Fruit fly (Drosophila melanogaster): ENCODE data around the gene Sec23.

The Sec23 gene

DNA sequence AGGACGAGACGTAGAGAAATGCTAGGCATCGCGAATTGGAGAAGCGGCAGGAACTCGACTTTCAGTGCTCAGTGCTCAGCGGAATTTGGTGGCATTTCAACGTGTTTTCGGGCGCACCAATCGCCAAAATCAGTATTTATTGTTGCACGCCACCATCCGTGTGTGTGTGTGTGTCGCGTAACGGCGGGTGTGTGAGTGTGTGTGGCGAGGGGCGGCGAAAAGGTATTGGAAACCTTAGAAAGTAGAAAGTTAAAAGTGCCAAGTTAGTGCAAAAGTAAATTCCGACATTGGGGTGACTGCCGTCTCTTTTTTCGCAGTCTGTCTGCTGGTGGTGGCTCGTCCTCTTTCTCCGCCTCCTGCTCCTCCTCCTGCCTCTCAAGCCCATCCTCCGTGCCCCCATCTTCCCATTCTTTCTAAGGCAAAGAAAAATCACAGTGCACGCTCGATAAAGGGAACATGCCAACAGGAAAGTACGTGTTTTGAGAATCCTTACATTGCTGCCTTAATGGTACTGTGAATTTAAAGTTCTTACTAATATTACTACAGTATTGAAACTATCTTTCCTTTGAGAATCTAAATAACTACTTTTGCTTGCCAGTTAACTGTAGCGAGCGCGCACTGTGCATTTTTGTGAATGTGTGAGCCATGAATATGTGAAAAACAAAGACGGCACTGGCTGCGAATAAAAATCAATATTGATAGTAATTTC is 37.3 kb downstream of the Sec23 start:
- peak; percentile 46 for TF ChIP-seq rgr (GFP tag; optimal IDR thresholded peaks at IDR 0.05)
- TF ChIP-seq psq (GFP tag; optimal IDR thresholded peaks at IDR 0.05) = no peak
- TF ChIP-seq foxo (GFP tag; optimal IDR thresholded peaks at IDR 0.05) = peak in 1 of 2 experiments; percentile 63
- TF ChIP-seq Sp1 (GFP tag; optimal IDR thresholded peaks at IDR 0.05) = peak; percentile 16
- TF ChIP-seq fru (GFP tag; optimal IDR thresholded peaks at IDR 0.05) = peak; percentile 67
- peak; percentile 40 for TF ChIP-seq br (GFP tag; optimal IDR thresholded peaks at IDR 0.05)
- peak; percentile 30 for TF ChIP-seq Hnf4 (GFP tag; optimal IDR thresholded peaks at IDR 0.05)
- peak; percentile 36 for TF ChIP-seq ey (GFP tag; optimal IDR thresholded peaks at IDR 0.05)
- peak; percentile 51 for TF ChIP-seq HLH106 (tag; optimal IDR thresholded peaks at IDR 0.05)
- no peak for TF ChIP-seq GATAd (GFP tag; optimal IDR thresholded peaks at IDR 0.05)
- TF ChIP-seq N (GFP tag; optimal IDR thresholded peaks at IDR 0.05) = no peak
- TF ChIP-seq h (GFP tag; optimal IDR thresholded peaks at IDR 0.05) = peak; percentile 51
- peak; percentile 51 for TF ChIP-seq woc (GFP tag; optimal IDR thresholded peaks at IDR 0.05)
- TF ChIP-seq Myc (optimal IDR thresholded peaks at IDR 0.05) = no peak
- peak; percentile 30 for TF ChIP-seq OdsH (GFP tag; optimal IDR thresholded peaks at IDR 0.05)

DNA sequence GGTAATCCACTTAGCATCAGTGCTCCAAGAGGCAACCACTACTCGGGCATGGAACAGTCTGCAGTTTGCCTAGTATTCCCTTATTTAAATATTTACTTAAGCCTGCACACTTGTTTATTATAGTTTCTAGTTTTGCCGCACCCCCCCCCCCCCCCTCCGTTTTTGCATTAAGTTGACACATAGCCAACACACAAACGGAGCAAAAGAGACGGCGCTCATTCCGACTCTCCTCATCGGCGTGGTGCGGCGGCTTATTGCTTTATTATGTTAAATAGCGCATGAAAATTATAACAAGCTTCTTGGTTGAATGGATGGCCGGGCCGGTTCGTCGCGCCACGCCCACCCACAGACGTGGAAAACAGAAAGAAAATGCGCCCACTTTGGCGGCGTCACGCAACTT is 40.8 kb downstream of the Sec23 start:
- peak; percentile 61 for TF ChIP-seq Dfd (GFP tag; optimal IDR thresholded peaks at IDR 0.05)
- no peak for TF ChIP-seq ey (GFP tag; optimal IDR thresholded peaks at IDR 0.05)
- no peak for TF ChIP-seq HLH106 (tag; optimal IDR thresholded peaks at IDR 0.05)
- no peak for TF ChIP-seq CG32264 (GFP tag; optimal IDR thresholded peaks at IDR 0.05)
- TF ChIP-seq Mio (GFP tag; optimal IDR thresholded peaks at IDR 0.05) = no peak

DNA sequence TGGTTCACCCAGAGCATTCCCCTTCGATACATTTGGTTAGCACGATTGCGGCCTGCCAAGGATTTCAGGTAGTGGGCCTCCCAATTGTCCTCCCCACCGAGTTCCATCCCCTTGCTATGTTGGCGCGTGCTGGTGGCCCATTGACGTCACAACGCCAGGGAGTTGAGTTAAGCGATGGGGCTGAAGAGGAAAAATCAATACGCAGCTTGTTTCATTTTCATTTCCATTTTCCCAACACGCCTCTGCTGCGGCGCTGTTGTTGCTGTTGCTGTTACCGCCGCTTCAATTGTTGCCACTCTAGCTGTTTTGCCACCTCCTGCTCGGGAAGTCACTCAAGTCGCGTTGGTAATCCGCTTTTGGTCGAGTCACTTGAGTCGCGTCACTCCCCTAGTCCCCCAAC is 42.2 kb downstream of the Sec23 start:
- TF ChIP-seq Abd-B (GFP tag; optimal IDR thresholded peaks at IDR 0.05) (no peak), Vsx2 (GFP tag; optimal IDR thresholded peaks at IDR 0.05; ENCODE audit: partially characterized antibody) (no peak), brk (GFP tag; optimal IDR thresholded peaks at IDR 0.05) (no peak), HLH106 (tag; optimal IDR thresholded peaks at IDR 0.05) (no peak), CG32264 (GFP tag; optimal IDR thresholded peaks at IDR 0.05) (no peak), woc (GFP tag; optimal IDR thresholded peaks at IDR 0.05) (no peak), psq (GFP tag; optimal IDR thresholded peaks at IDR 0.05) (no peak), Dfd (GFP tag; optimal IDR thresholded peaks at IDR 0.05) (no peak), h (GFP tag; optimal IDR thresholded peaks at IDR 0.05) (no peak), foxo (GFP tag; optimal IDR thresholded peaks at IDR 0.05) (no peak), usp (GFP tag; optimal IDR thresholded peaks at IDR 0.05) (no peak)

DNA sequence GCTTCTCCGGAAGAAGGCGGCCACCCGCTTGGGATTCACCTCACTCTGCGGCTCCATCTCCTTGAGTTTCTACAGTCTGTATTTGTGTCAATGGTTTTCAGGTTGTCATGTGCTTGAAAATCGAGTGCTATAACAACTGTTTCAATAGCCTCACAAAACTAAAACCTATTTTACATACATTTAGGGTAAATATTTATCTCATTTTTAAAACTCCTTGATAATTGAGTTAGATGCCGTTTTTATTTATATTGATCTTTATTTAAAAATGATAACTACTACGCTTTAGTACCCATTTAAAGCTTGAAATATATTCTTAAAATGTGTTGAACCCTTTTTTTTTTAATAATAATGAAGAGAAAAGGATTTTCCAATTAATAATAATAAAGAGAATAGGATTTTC is 44.3 kb downstream of the Sec23 start, which contains the start of gene CG2104:
Gene CG2104, minus strand, starts transcription at position 101 of the 400 bp plus-strand sequence.
- TF ChIP-seq woc (GFP tag; optimal IDR thresholded peaks at IDR 0.05) = no peak
- no peak for TF ChIP-seq dmrt93B (GFP tag; optimal IDR thresholded peaks at IDR 0.05)
- no peak for TF ChIP-seq CrebA (GFP tag; optimal IDR thresholded peaks at IDR 0.05; ENCODE audit: borderline replicate concordance)
- TF ChIP-seq br (GFP tag; optimal IDR thresholded peaks at IDR 0.05) = no peak
- no peak for TF ChIP-seq Dif (GFP tag; optimal IDR thresholded peaks at IDR 0.05; ENCODE audit: partially characterized antibody)
- TF ChIP-seq GATAd (GFP tag; optimal IDR thresholded peaks at IDR 0.05) = no peak
- no peak for TF ChIP-seq rgr (GFP tag; optimal IDR thresholded peaks at IDR 0.05)
- no peak for TF ChIP-seq Hnf4 (GFP tag; optimal IDR thresholded peaks at IDR 0.05)

DNA sequence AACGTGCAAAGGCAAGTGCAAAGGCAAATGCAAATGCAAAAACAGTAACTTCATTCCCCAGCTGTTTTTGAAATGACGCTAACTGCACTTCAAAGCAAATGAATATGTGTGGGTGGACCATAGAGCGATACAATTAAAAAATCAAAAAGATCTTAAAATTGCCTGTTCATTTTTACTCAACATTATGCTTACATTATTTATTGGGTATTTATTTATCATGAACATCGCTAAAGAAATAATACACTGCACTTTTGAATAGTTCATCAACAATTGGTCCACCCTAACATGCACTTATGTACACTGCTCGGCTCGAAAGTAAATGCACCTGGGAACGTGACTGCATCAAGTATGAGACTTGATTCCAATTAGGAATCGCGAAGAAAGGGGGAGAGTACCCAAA is 45.6 kb downstream of the Sec23 start:
- TF ChIP-seq Mio (GFP tag; optimal IDR thresholded peaks at IDR 0.05) (no peak), h (GFP tag; optimal IDR thresholded peaks at IDR 0.05) (peak; percentile 6)

DNA sequence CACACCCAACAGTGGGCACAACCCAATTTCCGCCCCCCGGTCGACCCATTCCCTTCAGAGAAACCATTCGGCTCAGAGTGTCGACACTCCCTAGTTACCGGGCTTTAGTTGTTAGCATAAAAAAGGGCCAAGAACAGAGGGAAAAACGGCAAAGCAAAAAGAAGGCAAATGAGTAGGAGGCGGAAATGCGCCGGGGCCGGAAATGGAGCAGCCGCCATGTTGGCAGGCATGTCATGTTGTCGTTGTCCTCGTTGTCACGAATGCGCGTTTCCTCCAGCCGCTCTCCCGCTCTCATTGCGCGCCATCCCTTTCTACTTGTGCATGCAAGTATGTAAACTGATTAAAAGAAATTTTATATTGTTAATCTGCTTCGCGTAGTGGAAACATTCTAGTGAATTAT is 47.5 kb downstream of the Sec23 start:
- TF ChIP-seq woc (GFP tag; optimal IDR thresholded peaks at IDR 0.05) (no peak), OdsH (GFP tag; optimal IDR thresholded peaks at IDR 0.05) (no peak), h (GFP tag; optimal IDR thresholded peaks at IDR 0.05) (no peak), rgr (GFP tag; optimal IDR thresholded peaks at IDR 0.05) (no peak), N (GFP tag; optimal IDR thresholded peaks at IDR 0.05) (no peak), sv (GFP tag; optimal IDR thresholded peaks at IDR 0.05) (no peak), fru (GFP tag; optimal IDR thresholded peaks at IDR 0.05) (no peak), Vsx2 (GFP tag; optimal IDR thresholded peaks at IDR 0.05; ENCODE audit: partially characterized antibody) (no peak)

DNA sequence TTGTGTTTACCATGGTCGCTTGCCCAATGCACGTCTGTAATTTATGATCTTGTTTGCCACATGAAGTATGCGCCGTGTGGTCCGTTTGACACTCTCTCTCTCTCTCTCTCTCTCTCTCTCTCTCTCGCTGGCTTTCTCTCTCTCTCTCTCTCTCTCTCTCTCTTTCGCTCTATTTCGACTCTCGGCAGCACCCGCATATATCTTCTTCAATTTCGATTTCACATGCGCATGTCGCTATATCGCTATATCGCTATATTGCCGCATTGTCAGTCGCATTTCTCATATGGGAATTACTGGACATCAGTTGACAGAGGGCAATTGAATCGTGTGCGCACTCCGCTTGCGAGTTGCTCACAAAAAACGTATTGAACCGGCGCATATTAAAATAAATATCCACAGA is 52.2 kb downstream of the Sec23 start:
- no peak for TF ChIP-seq dmrt93B (GFP tag; optimal IDR thresholded peaks at IDR 0.05)
- TF ChIP-seq Hnf4 (GFP tag; optimal IDR thresholded peaks at IDR 0.05) = no peak
- no peak for TF ChIP-seq sage (GFP tag; optimal IDR thresholded peaks at IDR 0.05)
- TF ChIP-seq rgr (GFP tag; optimal IDR thresholded peaks at IDR 0.05) = no peak
- peak; percentile 48 for TF ChIP-seq Dif (GFP tag; optimal IDR thresholded peaks at IDR 0.05; ENCODE audit: partially characterized antibody)
- TF ChIP-seq br (GFP tag; optimal IDR thresholded peaks at IDR 0.05) = no peak
- peak in 1 of 2 experiments; percentile 32 for TF ChIP-seq dl (GFP tag; optimal IDR thresholded peaks at IDR 0.05; ENCODE audit: insufficient read depth in 1 of 2, partially characterized antibody in 2 of 2)
- TF ChIP-seq Hr78 (GFP tag; optimal IDR thresholded peaks at IDR 0.05) = no peak

Data from whole organism, wandering third instar larva.